Worm (Caenorhabditis elegans) whole organism, midembryonic: Measurements from ENCODE around the gene cnep-1.

Experiments
- T22C8.4 ChIP-seq: fragments of 200-800 bp; sonication (Bioruptor generic); IDR thresholded peaks from 2 replicates; pipeline ENCODE4 v1.3.6; 2022; ENCODE audit warnings: missing genetic modification characterization, missing compliant biosample characterization
- cog-1 ChIP-seq: sonication (generic microtip); optimal IDR thresholded peaks from 2 replicates; lab custom pipeline; 2016; ENCODE audit warnings: missing genetic modification characterization, missing compliant biosample characterization
- flt-1 ChIP-seq: fragments of 200-800 bp; sonication (Bioruptor generic); IDR thresholded peaks from 2 replicates; pipeline ENCODE4 v1.3.6; 2022; ENCODE audit warnings: missing genetic modification characterization, missing compliant biosample characterization
- klf-2 ChIP-seq: fragments of 200-800 bp; sonication (Bioruptor generic); conservative IDR thresholded peaks from 2 replicates; pipeline ENCODE4 v1.3.6; 2022; ENCODE audit warnings: missing genetic modification reagents, missing genetic modification characterization, missing compliant biosample characterization
- med-1 ChIP-seq: sonication (generic microtip); optimal IDR thresholded peaks from 2 replicates; lab custom pipeline; 2017; ENCODE audit warnings: missing genetic modification characterization, mild to moderate bottlenecking, missing compliant biosample characterization, antibody characterized with exemption, missing genetic modification reagents; ENCODE audit not compliant: insufficient read depth
- ref-1 ChIP-seq: fragments of 200-800 bp; sonication (Bioruptor generic); conservative IDR thresholded peaks from 2 replicates; pipeline ENCODE4 v1.3.6; 2022; ENCODE audit warnings: missing genetic modification reagents, missing genetic modification characterization, missing compliant biosample characterization
- tab-1 ChIP-seq: fragments of 200-800 bp; sonication (Bioruptor generic); IDR thresholded peaks from 2 replicates; pipeline ENCODE4 v1.3.6; 2022; ENCODE audit warnings: missing genetic modification characterization, missing compliant biosample characterization
- ztf-23 ChIP-seq: fragments of 200-800 bp; sonication (Bioruptor generic); IDR thresholded peaks from 2 replicates; pipeline ENCODE4 v1.3.6; 2022; ENCODE audit warnings: missing genetic modification reagents, missing genetic modification characterization, missing compliant biosample characterization
- ztf-29 ChIP-seq: fragments of 200-800 bp; sonication (Bioruptor generic); IDR thresholded peaks from 2 replicates; pipeline ENCODE4 v1.3.6; 2022; ENCODE audit warnings: missing genetic modification reagents, missing genetic modification characterization, missing compliant biosample characterization

The cnep-1 gene

ce11 chrII:7356773-7357172 lies 46.6 kb downstream of the cnep-1 start:
- TF ChIP-seq ztf-29 (GFP tag; lab: Robert Waterston, UW) (no peak), tab-1 (GFP tag; lab: Robert Waterston, UW) (no peak), flt-1 (GFP tag; lab: Robert Waterston, UW) (no peak), ztf-23 (GFP tag; lab: Robert Waterston, UW) (no peak), med-1 (GFP tag; lab: Kevin White, UChicago) (no peak), T22C8.4 (GFP tag; lab: Robert Waterston, UW) (no peak), ref-1 (GFP tag; lab: Robert Waterston, UW) (no peak), klf-2 (GFP tag; lab: Robert Waterston, UW) (no peak), cog-1 (tag; lab: Kevin White, UChicago) (no peak)

ce11 chrII:7357176-7357575 lies 47.0 kb downstream of the cnep-1 start:
- TF ChIP-seq T22C8.4 (GFP tag; lab: Robert Waterston, UW) = no peak

- TF ChIP-seq ztf-29 (GFP tag; lab: Robert Waterston, UW) (no peak), cog-1 (tag; lab: Kevin White, UChicago) (no peak), ref-1 (GFP tag; lab: Robert Waterston, UW) (no peak), tab-1 (GFP tag; lab: Robert Waterston, UW) (no peak), ztf-23 (GFP tag; lab: Robert Waterston, UW) (no peak), T22C8.4 (GFP tag; lab: Robert Waterston, UW) (no peak), flt-1 (GFP tag; lab: Robert Waterston, UW) (no peak), med-1 (GFP tag; lab: Kevin White, UChicago) (no peak), klf-2 (GFP tag; lab: Robert Waterston, UW) (no peak)
These were observed 48.4 kb downstream of the cnep-1 start, which contains the start of gene insc-1 for ce11 chrII:7358489-7358943. Gene insc-1, plus strand, starts transcription at chrII:7358893.
